Fruit fly (Drosophila melanogaster) whole organism, embryonic: ENCODE measurements around the gene CG17027.

Experiments used
- Blimp-1 ChIP-seq: fragments of 200-800 bp; sonication (Bioruptor generic); optimal IDR thresholded peaks from 3 replicates; lab custom pipeline; 2018; ENCODE audit warnings: missing biosample characterization, missing genetic modification characterization, mild to moderate bottlenecking, moderate library complexity, missing genetic modification reagents
- CG11696 ChIP-seq: fragments of 200-800 bp; sonication (Bioruptor generic); IDR thresholded peaks from 2 replicates; pipeline ENCODE4 v1.3.6; 2022; ENCODE audit warnings: missing biosample characterization, missing genetic modification characterization
- CG15269 ChIP-seq: fragments of 200-800 bp; sonication (Bioruptor generic); optimal IDR thresholded peaks from 2 replicates; lab custom pipeline; 2018; ENCODE audit warnings: missing biosample characterization, mild to moderate bottlenecking, missing genetic modification characterization, moderate library complexity
- CG15479 ChIP-seq: fragments of 200-800 bp; sonication (Bioruptor generic); optimal IDR thresholded peaks from 3 replicates; lab custom pipeline; 2019; ENCODE audit warnings: missing biosample characterization, mild to moderate bottlenecking, missing genetic modification characterization, moderate library complexity
- CG16779 ChIP-seq: fragments of 200-800 bp; sonication (Bioruptor generic); IDR thresholded peaks from 2 replicates; pipeline ENCODE4 v1.3.6; 2022; ENCODE audit warnings: missing biosample characterization, missing genetic modification characterization
- CG1792 ChIP-seq: fragments of 200-800 bp; sonication (Bioruptor generic); optimal IDR thresholded peaks from 2 replicates; lab custom pipeline; 2016; ENCODE audit warnings: missing biosample characterization, missing genetic modification characterization
- CG31365 ChIP-seq: fragments of 200-800 bp; sonication (Bioruptor generic); optimal IDR thresholded peaks from 2 replicates; lab custom pipeline; 2018; ENCODE audit warnings: missing biosample characterization, mild to moderate bottlenecking, missing genetic modification characterization
- CG34376 ChIP-seq: fragments of 200-800 bp; sonication (Bioruptor generic); optimal IDR thresholded peaks from 2 replicates; lab custom pipeline; 2018; ENCODE audit warnings: missing biosample characterization, mild to moderate bottlenecking, missing genetic modification characterization
- CG34422 ChIP-seq: fragments of 200-800 bp; sonication (Bioruptor generic); IDR thresholded peaks from 3 replicates; pipeline ENCODE4 v1.3.6; 2022; ENCODE audit warnings: missing biosample characterization, missing genetic modification characterization
- CG4707 ChIP-seq: fragments of 200-800 bp; sonication (Bioruptor generic); optimal IDR thresholded peaks from 2 replicates; lab custom pipeline; 2018; ENCODE audit warnings: missing biosample characterization, mild to moderate bottlenecking, missing genetic modification characterization, moderate library complexity
- CG4854 ChIP-seq: fragments of 200-800 bp; sonication (Bioruptor generic); optimal IDR thresholded peaks from 2 replicates; lab custom pipeline; 2016; ENCODE audit warnings: missing biosample characterization, missing genetic modification characterization, inconsistent platforms
- CG6689 ChIP-seq: fragments of 200-800 bp; sonication (Bioruptor generic); IDR thresholded peaks from 2 replicates; pipeline ENCODE4 v1.3.6; 2022; ENCODE audit warnings: missing biosample characterization, missing genetic modification characterization
- CG8388 ChIP-seq: fragments of 200-800 bp; sonication (Bioruptor generic); optimal IDR thresholded peaks from 2 replicates; lab custom pipeline; 2019; ENCODE audit warnings: missing biosample characterization, mild to moderate bottlenecking, missing genetic modification characterization, moderate library complexity
- Dbx ChIP-seq: fragments of 200-800 bp; sonication (Bioruptor generic); IDR thresholded peaks from 3 replicates; pipeline ENCODE4 v1.3.6; 2022; ENCODE audit warnings: missing biosample characterization, missing genetic modification characterization
- ERR ChIP-seq: fragments of 200-800 bp; sonication (Bioruptor generic); optimal IDR thresholded peaks from 2 replicates; lab custom pipeline; 2016; ENCODE audit warnings: missing biosample characterization, missing genetic modification characterization
- Ets97D ChIP-seq: fragments of 200-800 bp; sonication (Bioruptor generic); optimal IDR thresholded peaks from 3 replicates; lab custom pipeline; 2016; ENCODE audit warnings: missing biosample characterization, missing genetic modification characterization
- GATAe ChIP-seq: fragments of 200-800 bp; sonication (Bioruptor generic); conservative IDR thresholded peaks from 2 replicates; pipeline ENCODE4 v1.3.6; 2022; ENCODE audit warnings: missing biosample characterization, missing genetic modification characterization
- Jarid2 ChIP-seq: fragments of 200-800 bp; sonication (Bioruptor generic); optimal IDR thresholded peaks from 3 replicates; lab custom pipeline; 2017; ENCODE audit warnings: mild to moderate bottlenecking, missing biosample characterization, missing genetic modification reagents, missing genetic modification characterization
- Mad ChIP-seq: fragments of 200-800 bp; sonication (Bioruptor generic); optimal IDR thresholded peaks from 2 replicates; lab custom pipeline; 2016; ENCODE audit warnings: missing biosample characterization, missing genetic modification characterization
- Myb ChIP-seq: fragments of 200-800 bp; sonication (Bioruptor generic); optimal IDR thresholded peaks from 2 replicates; lab custom pipeline; 2016; ENCODE audit warnings: missing biosample characterization, missing genetic modification characterization
- NFAT ChIP-seq: fragments of 200-800 bp; sonication (Bioruptor generic); IDR thresholded peaks from 2 replicates; pipeline ENCODE4 v1.3.6; 2022; ENCODE audit warnings: missing biosample characterization, missing genetic modification characterization
- Neu2 ChIP-seq: fragments of 200-800 bp; sonication (Bioruptor generic); optimal IDR thresholded peaks from 3 replicates; lab custom pipeline; 2016; ENCODE audit warnings: missing biosample characterization, missing genetic modification characterization, borderline replicate concordance
- Nf-YC ChIP-seq: fragments of 200-800 bp; optimal IDR thresholded peaks from 3 replicates; lab custom pipeline; 2019; ENCODE audit warnings: missing biosample characterization, mild to moderate bottlenecking, missing genetic modification characterization, moderate library complexity
- Oaz ChIP-seq: fragments of 200-800 bp; sonication (Bioruptor generic); IDR thresholded peaks from 2 replicates; pipeline ENCODE4 v1.3.6; 2022; ENCODE audit warnings: missing biosample characterization, missing genetic modification characterization
- Oli ChIP-seq: fragments of 200-800 bp; sonication (Bioruptor generic); optimal IDR thresholded peaks from 2 replicates; lab custom pipeline; 2018; ENCODE audit warnings: missing biosample characterization, mild to moderate bottlenecking, missing genetic modification characterization, moderate library complexity
- Poxn ChIP-seq: fragments of 200-800 bp; sonication (Bioruptor generic); IDR thresholded peaks from 2 replicates; pipeline ENCODE4 v1.3.6; 2022; ENCODE audit warnings: missing biosample characterization, missing genetic modification characterization
- Sox102F ChIP-seq: fragments of 200-800 bp; sonication (Bioruptor generic); optimal IDR thresholded peaks from 2 replicates; lab custom pipeline; 2018; ENCODE audit warnings: missing biosample characterization, mild to moderate bottlenecking, missing genetic modification characterization, moderate library complexity
- Stat92E ChIP-seq, 3 experiments: fragments of >200 bp in 2 of 3; fragments of 200-800 bp in 1 of 3; sonication (Bioruptor generic) in 1 of 3; optimal IDR thresholded peaks; 2 replicates each; lab custom pipeline; 2017 to 2019; ENCODE audit warnings: missing biosample characterization in 3 of 3, missing genetic modification characterization in 3 of 3, mild to moderate bottlenecking in 1 of 3, moderate library complexity in 1 of 3
- al ChIP-seq: fragments of 200-800 bp; sonication (Bioruptor generic); IDR thresholded peaks from 2 replicates; pipeline ENCODE4 v1.3.6; 2022; ENCODE audit warnings: missing biosample characterization, missing genetic modification characterization
- ash1 ChIP-seq: fragments of 200-800 bp; sonication (Bioruptor generic); optimal IDR thresholded peaks from 2 replicates; lab custom pipeline; 2018; ENCODE audit warnings: missing biosample characterization, mild to moderate bottlenecking, missing genetic modification characterization
- bsh ChIP-seq, 2 experiments: fragments of 200-800 bp; sonication (Bioruptor generic); optimal IDR thresholded peaks; 2 replicates each; lab custom pipeline; 2017 to 2018; ENCODE audit warnings: mild to moderate bottlenecking in 2 of 2, missing biosample characterization in 2 of 2, missing genetic modification characterization in 2 of 2, moderate library complexity in 1 of 2
- cas ChIP-seq: fragments of 200-800 bp; sonication (Bioruptor generic); IDR thresholded peaks from 2 replicates; pipeline ENCODE4 v1.3.6; 2022; ENCODE audit warnings: missing biosample characterization, missing genetic modification characterization
- cg ChIP-seq: fragments of 200-800 bp; sonication (Bioruptor generic); optimal IDR thresholded peaks from 3 replicates; lab custom pipeline; 2019; ENCODE audit warnings: missing biosample characterization, mild to moderate bottlenecking, missing genetic modification characterization, moderate library complexity
- chinmo ChIP-seq: fragments of 200-800 bp; sonication (Bioruptor generic); IDR thresholded peaks from 4 replicates; pipeline ENCODE4 v1.3.6; 2022; ENCODE audit warnings: missing biosample characterization, missing genetic modification characterization; ENCODE audit not compliant: partially characterized antibody
- crp ChIP-seq, 2 experiments: fragments of 200-800 bp; sonication (Bioruptor generic); optimal IDR thresholded peaks; 2 replicates in 1 of 2; 3 replicates in 1 of 2; lab custom pipeline; 2017; ENCODE audit warnings: missing biosample characterization in 2 of 2, missing genetic modification characterization in 2 of 2, mild to moderate bottlenecking in 1 of 2, moderate library complexity in 1 of 2
- cwo ChIP-seq: fragments of 200-800 bp; sonication (Bioruptor generic); optimal IDR thresholded peaks from 3 replicates; lab custom pipeline; 2017; ENCODE audit warnings: missing biosample characterization, missing genetic modification characterization, mild to moderate bottlenecking, moderate library complexity, missing genetic modification reagents
- da ChIP-seq: fragments of 200-800 bp; sonication (Bioruptor generic); optimal IDR thresholded peaks from 2 replicates; lab custom pipeline; 2016; ENCODE audit warnings: missing biosample characterization, missing genetic modification characterization
- fd96Cb ChIP-seq: fragments of 200-800 bp; sonication (Bioruptor generic); optimal IDR thresholded peaks from 2 replicates; lab custom pipeline; 2018; ENCODE audit warnings: missing biosample characterization, mild to moderate bottlenecking, missing genetic modification characterization, moderate library complexity
- gce ChIP-seq: fragments of 200-800 bp; sonication (Bioruptor generic); IDR thresholded peaks from 3 replicates; pipeline ENCODE4 v1.3.6; 2022; ENCODE audit warnings: missing biosample characterization, missing genetic modification characterization
- hb ChIP-seq: fragments of 200-800 bp; sonication (Bioruptor generic); IDR thresholded peaks from 3 replicates; pipeline ENCODE4 v1.3.6; 2022; ENCODE audit warnings: missing biosample characterization, missing genetic modification characterization; ENCODE audit not compliant: partially characterized antibody
- lov ChIP-seq, 2 experiments: fragments of 200-800 bp in 1 of 2; fragments of >200 bp in 1 of 2; sonication (Bioruptor generic) in 1 of 2; IDR thresholded peaks in 1 of 2; optimal IDR thresholded peaks in 1 of 2; 2 replicates in 1 of 2; 3 replicates in 1 of 2; pipeline versions ENCODE4 v1.3.6 to Lab custom; 2017 to 2022; ENCODE audit warnings: missing biosample characterization in 1 of 2, missing genetic modification characterization in 1 of 2
- mam ChIP-seq: fragments of 200-800 bp; sonication (Bioruptor generic); optimal IDR thresholded peaks from 3 replicates; lab custom pipeline; 2016; ENCODE audit warnings: missing biosample characterization, missing genetic modification characterization
- mld ChIP-seq: fragments of 200-800 bp; sonication (Bioruptor generic); IDR thresholded peaks from 3 replicates; pipeline ENCODE4 v1.3.6; 2022; ENCODE audit warnings: missing biosample characterization, missing genetic modification characterization; ENCODE audit not compliant: partially characterized antibody
- org-1 ChIP-seq: fragments of 200-800 bp; sonication (Bioruptor generic); optimal IDR thresholded peaks from 2 replicates; lab custom pipeline; 2017; ENCODE audit warnings: missing biosample characterization, missing genetic modification characterization
- otp ChIP-seq: fragments of 200-800 bp; sonication (Bioruptor generic); IDR thresholded peaks from 3 replicates; pipeline ENCODE4, ENCODE4 v1.3.6; 2022; ENCODE audit warnings: missing biosample characterization, missing genetic modification characterization
- peb ChIP-seq: fragments of 200-800 bp; sonication (Bioruptor generic); IDR thresholded peaks from 2 replicates; pipeline ENCODE4 v1.3.6; 2022; ENCODE audit warnings: missing biosample characterization, missing genetic modification characterization
- stwl ChIP-seq: fragments of 200-800 bp; sonication (Bioruptor generic); optimal IDR thresholded peaks from 3 replicates; lab custom pipeline; 2018; ENCODE audit warnings: missing biosample characterization, mild to moderate bottlenecking, missing genetic modification characterization, moderate library complexity
- tx ChIP-seq: fragments of 200-800 bp; sonication (Bioruptor generic); optimal IDR thresholded peaks from 2 replicates; lab custom pipeline; 2016; ENCODE audit warnings: missing biosample characterization, missing genetic modification characterization
- yki ChIP-seq: fragments of >200 bp; optimal IDR thresholded peaks from 3 replicates; lab custom pipeline; 2018

The CG17027 gene

DNA sequence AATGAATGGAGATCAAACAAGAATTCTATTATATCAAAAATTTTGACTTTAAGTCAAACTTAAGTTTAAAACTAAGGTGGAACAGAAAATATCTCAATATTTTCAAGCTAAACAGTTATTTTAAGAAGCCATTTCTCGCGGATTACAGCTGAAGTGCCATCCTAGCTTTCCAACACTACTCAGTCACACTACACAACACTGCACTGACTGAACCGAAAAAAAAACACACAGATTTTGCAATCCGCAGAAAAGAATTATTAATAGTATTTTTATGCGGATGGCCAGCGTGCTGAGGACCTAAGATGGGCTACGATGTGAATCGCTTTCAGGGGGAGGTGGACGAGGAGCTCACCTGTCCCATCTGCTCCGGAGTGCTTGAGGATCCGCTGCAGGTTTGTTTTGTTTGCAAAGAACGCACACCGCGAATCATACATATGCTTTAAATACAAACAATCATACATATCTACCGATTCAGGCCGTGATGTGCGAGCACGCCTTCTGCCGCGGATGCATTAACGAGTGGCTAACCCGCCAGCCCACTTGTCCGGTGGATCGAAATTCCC lies 23.4 kb upstream of the CG17027 start, which contains the start of gene elgi:
Gene elgi, plus strand, starts transcription at position 103 of the 563 bp plus-strand sequence.
- TF ChIP-seq yki (lab: Kevin White, UChicago) (no peak), Ets97D (GFP tag; lab: Kevin White, UChicago) (peak; percentile 53), CG1792 (GFP tag; lab: Kevin White, UChicago) (peak; percentile 64), stwl (tag; lab: Kevin White, UChicago) (peak; percentile 89), CG15269 (tag; lab: Kevin White, UChicago) (no peak), bsh (GFP tag; optimal IDR thresholded peaks at IDR 0.05; lab: Kevin White, UChicago) (peak in 1 of 2 experiments; percentile 1), Oaz (GFP tag; lab: Robert Waterston, UW) (no peak), Neu2 (GFP tag; lab: Kevin White, UChicago) (no peak), peb (GFP tag; lab: Robert Waterston, UW) (no peak), CG4707 (GFP tag; lab: Kevin White, UChicago) (no peak), ERR (GFP tag; lab: Kevin White, UChicago) (no peak), CG16779 (peak; percentile 37; the same call in 1 of the 2 replicates), otp (GFP tag; lab: Robert Waterston, UW) (no peak), CG6689 (GFP tag; lab: Robert Waterston, UW) (peak; percentile 28; the same call in 1 of the 2 replicates), cwo (GFP tag; lab: Kevin White, UChicago) (peak; percentile 33), CG8388 (GFP tag; lab: Kevin White, UChicago) (no peak), Mad (GFP tag; lab: Kevin White, UChicago) (peak; percentile 9), lov (optimal IDR thresholded peaks at IDR 0.05; lab: Kevin White, UChicago) (no peak), lov (GFP tag; IDR thresholded peaks at IDR 0.05; lab: Robert Waterston, UW) (no peak), Dbx (GFP tag; lab: Robert Waterston, UW) (peak; percentile 75; the same call in 1 of the 3 replicates), cas (GFP tag; lab: Robert Waterston, UW) (0 out of 2 replicates have a peak, but pooled peaks have one; percentile 23), fd96Cb (tag; lab: Kevin White, UChicago) (no peak), mld (GFP tag; lab: Robert Waterston, UW) (no peak), CG11696 (GFP tag; lab: Robert Waterston, UW) (no peak), CG31365 (tag; lab: Kevin White, UChicago) (no peak), Oli (tag; lab: Kevin White, UChicago) (no peak), CG34376 (GFP tag; lab: Kevin White, UChicago) (peak; percentile 67), CG34422 (GFP tag; lab: Robert Waterston, UW) (peak; percentile 46; the same call in 1 of the 3 replicates), mam (GFP tag; lab: Kevin White, UChicago) (peak; percentile 85), NFAT (peak; percentile 74), crp (GFP tag; optimal IDR thresholded peaks at IDR 0.05; lab: Kevin White, UChicago) (peak in 1 of 2 experiments; percentile 71), da (no peak), tx (GFP tag; lab: Kevin White, UChicago) (peak; percentile 15), Blimp-1 (GFP tag; lab: Kevin White, UChicago) (no peak), gce (no peak), GATAe (GFP tag; lab: Robert Waterston, UW) (no peak), ash1 (GFP tag; lab: Kevin White, UChicago) (no peak), org-1 (GFP tag; lab: Kevin White, UChicago) (no peak), Sox102F (GFP tag; lab: Kevin White, UChicago) (no peak), cg (GFP tag; lab: Kevin White, UChicago) (no peak), Nf-YC (tag; lab: Kevin White, UChicago) (no peak), CG15479 (GFP tag; lab: Kevin White, UChicago) (no peak), chinmo (GFP tag; lab: Robert Waterston, UW) (0 out of 4 replicates have a peak, but pooled peaks have one; percentile 11), Stat92E (GFP tag; optimal IDR thresholded peaks at IDR 0.05; lab: Kevin White, UChicago) (no peak), CG4854 (GFP tag; lab: Kevin White, UChicago) (peak; percentile 31), Myb (GFP tag; lab: Kevin White, UChicago) (peak; percentile 62), Jarid2 (GFP tag; lab: Kevin White, UChicago) (no peak), al (GFP tag; lab: Robert Waterston, UW) (no peak), Poxn (GFP tag; lab: Robert Waterston, UW) (no peak), hb (GFP tag; lab: Robert Waterston, UW) (no peak)
